Fruit fly (Drosophila melanogaster) whole organism, adult: ENCODE results near the gene CG31960.

Source experiments
- CG11617 ChIP-seq: fragments of 200-800 bp; sonication (Bioruptor generic); optimal IDR thresholded peaks from 2 replicates; lab custom pipeline; 2017; ENCODE audit warnings: mild to moderate bottlenecking, missing biosample characterization, missing genetic modification reagents, missing genetic modification characterization
- CG12768 ChIP-seq: fragments of 200-800 bp; sonication (Bioruptor generic); optimal IDR thresholded peaks from 2 replicates; lab custom pipeline; 2017; ENCODE audit warnings: missing biosample characterization, missing genetic modification characterization, mild to moderate bottlenecking, moderate library complexity, missing genetic modification reagents
- CG33017 ChIP-seq: fragments of 200-800 bp; sonication (Bioruptor generic); optimal IDR thresholded peaks from 2 replicates; lab custom pipeline; 2018; ENCODE audit warnings: missing biosample characterization, mild to moderate bottlenecking, missing genetic modification characterization, moderate library complexity
- CG5204 ChIP-seq: fragments of 200-800 bp; sonication (Bioruptor generic); optimal IDR thresholded peaks from 2 replicates; lab custom pipeline; 2016; ENCODE audit warnings: missing biosample characterization, missing genetic modification characterization
- CG7101 ChIP-seq: fragments of 200-800 bp; sonication (Bioruptor generic); optimal IDR thresholded peaks from 2 replicates; lab custom pipeline; 2018; ENCODE audit warnings: missing biosample characterization, mild to moderate bottlenecking, missing genetic modification characterization, moderate library complexity
- Clk ChIP-seq: fragments of 200-800 bp; sonication (Bioruptor generic); optimal IDR thresholded peaks from 2 replicates; lab custom pipeline; 2017; ENCODE audit warnings: missing biosample characterization, missing genetic modification characterization
- Hr96 ChIP-seq: fragments of 200-800 bp; sonication (Bioruptor generic); optimal IDR thresholded peaks from 2 replicates; lab custom pipeline; 2016; ENCODE audit warnings: missing biosample characterization, missing genetic modification characterization
- Mnt ChIP-seq: fragments of 200-800 bp; sonication (Bioruptor generic); optimal IDR thresholded peaks from 2 replicates; lab custom pipeline; 2016; ENCODE audit warnings: missing biosample characterization, mild to moderate bottlenecking, missing genetic modification characterization
- bab1 ChIP-seq: fragments of 200-800 bp; sonication (Bioruptor generic); optimal IDR thresholded peaks from 3 replicates; lab custom pipeline; 2019; ENCODE audit warnings: missing biosample characterization, mild to moderate bottlenecking, missing genetic modification characterization, moderate library complexity
- kay ChIP-seq: fragments of 200-800 bp; sonication (Bioruptor generic); peaks from one replicate; lab custom pipeline; 2016; ENCODE audit warnings: missing biosample characterization, missing genetic modification characterization, borderline replicate concordance
- ovo ChIP-seq: fragments of 200-800 bp; sonication (Bioruptor generic); optimal IDR thresholded peaks from 2 replicates; lab custom pipeline; 2016; ENCODE audit warnings: missing biosample characterization, missing genetic modification characterization
- pad ChIP-seq: fragments of 200-800 bp; sonication (Bioruptor generic); optimal IDR thresholded peaks from 3 replicates; lab custom pipeline; 2017; ENCODE audit warnings: missing biosample characterization, missing genetic modification characterization, mild to moderate bottlenecking, moderate library complexity, missing genetic modification reagents
- toe ChIP-seq: fragments of 200-800 bp; sonication (Bioruptor generic); optimal IDR thresholded peaks from 2 replicates; lab custom pipeline; 2016; ENCODE audit warnings: missing biosample characterization, missing genetic modification characterization

DNA sequence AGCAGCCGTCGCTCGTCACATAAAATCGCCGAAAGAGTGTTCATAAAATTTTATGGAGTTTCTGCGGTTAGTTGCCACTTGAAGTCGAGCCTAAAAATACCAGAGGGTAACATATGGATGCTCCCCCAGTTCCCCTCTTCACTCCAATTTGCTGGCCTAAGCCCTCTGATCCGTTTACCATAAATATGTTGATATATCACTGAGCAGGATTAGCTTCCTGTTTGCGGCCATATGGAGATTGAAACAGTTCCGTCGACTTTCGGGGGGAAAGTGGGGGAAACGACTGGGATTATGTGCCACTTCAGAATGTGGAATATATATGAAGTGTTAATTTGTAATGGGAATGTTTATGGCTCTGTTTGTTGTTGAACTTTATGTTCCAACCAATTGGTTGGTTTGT lies 29.4 kb downstream of the CG31960 start:
- no peak for TF ChIP-seq Clk (GFP tag; lab: Kevin White, UChicago)
- no peak for TF ChIP-seq bab1 (GFP tag; lab: Kevin White, UChicago)
- TF ChIP-seq kay (GFP tag; lab: Kevin White, UChicago) = no peak
- no peak for TF ChIP-seq toe (GFP tag; lab: Kevin White, UChicago)
- TF ChIP-seq pad (GFP tag; lab: Kevin White, UChicago) = no peak
- no peak for TF ChIP-seq Hr96
- TF ChIP-seq Mnt (GFP tag; lab: Kevin White, UChicago) = no peak
- no peak for TF ChIP-seq CG7101 (tag; lab: Kevin White, UChicago)
- no peak for TF ChIP-seq CG11617 (GFP tag; lab: Kevin White, UChicago)
- no peak for TF ChIP-seq CG5204 (GFP tag; lab: Kevin White, UChicago)
- no peak for TF ChIP-seq CG33017
- no peak for TF ChIP-seq ovo (GFP tag; lab: Kevin White, UChicago)
- no peak for TF ChIP-seq CG12768 (GFP tag; lab: Kevin White, UChicago)
